Worm (Caenorhabditis elegans): ENCODE data around the gene ced-8.

DNA sequence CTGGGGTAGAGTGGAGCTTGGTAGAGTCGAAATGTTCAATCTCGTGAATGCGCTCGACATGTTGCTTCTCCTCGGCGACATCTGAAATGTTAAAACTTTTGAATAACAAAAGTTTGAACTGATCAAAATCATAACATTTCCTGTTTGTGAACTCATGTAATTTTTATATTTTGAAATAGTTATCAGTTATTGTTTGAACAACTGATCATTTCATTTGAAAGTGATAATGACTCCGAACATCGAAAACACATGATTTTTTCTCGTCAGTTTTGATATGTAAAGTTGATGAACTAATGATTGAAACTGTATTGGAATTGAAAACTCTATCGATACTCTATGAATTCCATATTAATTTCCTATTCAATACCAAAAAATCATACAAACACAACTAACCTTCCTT, 6.5 kb upstream of the ced-8 start:
- no peak for TF ChIP-seq unc-62 (GFP tag; optimal IDR thresholded peaks at IDR 0.05 in 1 of 2)
- no peak for TF ChIP-seq unc-62 (tag; optimal IDR thresholded peaks at IDR 0.05)
- TF ChIP-seq nhr-28 (tag; optimal IDR thresholded peaks at IDR 0.05): peak; percentile 53
- no peak for TF ChIP-seq lin-1 (GFP tag; IDR thresholded peaks at IDR 0.05)
- TF ChIP-seq daf-8 (GFP tag; IDR thresholded peaks at IDR 0.05): no peak
- TF ChIP-seq lsy-2 (tag; optimal IDR thresholded peaks at IDR 0.05): no peak
- no peak for TF ChIP-seq daf-12 (tag; optimal IDR thresholded peaks at IDR 0.05)
- no peak for TF ChIP-seq unc-39 (tag; optimal IDR thresholded peaks at IDR 0.05)
- TF ChIP-seq ZK546.5 (tag; optimal IDR thresholded peaks at IDR 0.05): no peak
- TF ChIP-seq ceh-44 (GFP tag; IDR thresholded peaks at IDR 0.05): no peak
- TF ChIP-seq mxl-2 (GFP tag; conservative IDR thresholded peaks at IDR 0.05): no peak
- TF ChIP-seq lin-15B (tag; optimal IDR thresholded peaks at IDR 0.05): no peak
- no peak for TF ChIP-seq ama-1 (optimal IDR thresholded peaks at IDR 0.05)
- TF ChIP-seq lin-29 (GFP tag; IDR thresholded peaks at IDR 0.05): no peak

Measured in whole organism, L4 larva.